Worm (Caenorhabditis elegans): ENCODE data around the gene C45G9.9.

Gene C45G9.9

DNA sequence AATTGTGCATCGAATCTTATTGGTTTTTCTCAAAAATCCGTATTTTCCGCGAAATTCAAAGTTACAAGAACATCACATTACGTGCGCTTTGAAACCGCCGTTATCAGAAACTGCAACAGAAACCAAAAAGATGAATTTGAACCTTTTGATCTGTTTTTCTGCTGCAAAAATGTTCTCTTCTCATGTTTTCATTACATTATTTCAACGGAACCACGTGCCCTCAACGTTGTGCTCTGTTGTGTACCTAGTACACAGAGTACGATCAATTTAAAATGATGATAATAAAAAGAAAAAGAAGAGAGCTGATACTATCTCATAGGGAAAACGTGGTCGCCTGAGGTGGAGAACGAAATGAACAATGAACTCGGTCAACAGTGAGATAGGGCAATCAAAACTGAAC, 22.5 kb upstream of the C45G9.9 start (continued):
- peak; percentile 60 for TF ChIP-seq nfya-1 (tag; optimal IDR thresholded peaks at IDR 0.05; ENCODE audit: insufficient read depth)

- TF ChIP-seq lin-39 (tag; optimal IDR thresholded peaks at IDR 0.05) (peak; percentile 9), hmg-11 (tag; optimal IDR thresholded peaks at IDR 0.05) (no peak), nhr-237 (tag; optimal IDR thresholded peaks at IDR 0.05) (no peak), pqm-1 (tag; optimal IDR thresholded peaks at IDR 0.05) (peak; percentile 61), elt-3 (tag; optimal IDR thresholded peaks at IDR 0.05) (no peak), elt-1 (tag; optimal IDR thresholded peaks at IDR 0.05) (peak; percentile 77), ztf-11 (tag; optimal IDR thresholded peaks at IDR 0.05) (no peak), pha-4 (tag; optimal IDR thresholded peaks at IDR 0.05) (peak; percentile 74), snpc-4 (tag; optimal IDR thresholded peaks at IDR 0.05) (peak; percentile 17), elt-2 (tag; optimal IDR thresholded peaks at IDR 0.05) (peak; percentile 79)
Measured at ce11 chrIII:5077150-5077814, 21.7 kb upstream of the C45G9.9 start, which contains the start of gene alh-1. Gene alh-1 (plus strand): TSS chrIII:5077764.

DNA sequence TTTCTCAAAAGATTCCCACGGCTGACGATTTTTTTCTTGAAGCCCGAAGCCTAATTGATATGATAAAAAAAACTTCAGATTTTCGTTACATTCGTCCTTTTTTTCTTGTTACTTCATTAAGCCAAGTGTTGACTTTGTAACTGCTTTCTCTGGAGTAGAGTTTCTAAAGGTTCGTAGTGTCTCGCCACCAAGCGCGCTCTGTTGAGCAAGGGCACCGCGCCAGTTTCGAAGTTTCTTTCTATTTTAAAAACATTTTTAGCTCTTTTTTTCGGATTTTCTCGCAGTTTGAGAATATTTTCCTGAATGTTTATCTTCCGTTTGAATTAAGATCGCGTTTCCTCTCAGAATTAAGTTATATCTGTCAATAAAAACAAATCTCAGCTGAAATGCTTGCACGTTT, 21.0 kb upstream of the C45G9.9 start:
- TF ChIP-seq nhr-11 (tag; optimal IDR thresholded peaks at IDR 0.05) = no peak
- no peak for TF ChIP-seq ZK546.5 (tag; optimal IDR thresholded peaks at IDR 0.05)
- TF ChIP-seq R02D3.7 (tag; optimal IDR thresholded peaks at IDR 0.05) = no peak
- TF ChIP-seq nfya-1 (tag; optimal IDR thresholded peaks at IDR 0.05; ENCODE audit: insufficient read depth) = no peak
- TF ChIP-seq sea-2 (GFP tag; optimal IDR thresholded peaks at IDR 0.05) = no peak
- no peak for TF ChIP-seq ztf-4 (tag; optimal IDR thresholded peaks at IDR 0.05)
- no peak for TF ChIP-seq hmg-11 (tag; optimal IDR thresholded peaks at IDR 0.05)
- TF ChIP-seq ceh-16 (tag; optimal IDR thresholded peaks at IDR 0.05) = no peak
- TF ChIP-seq skn-1 (tag; optimal IDR thresholded peaks at IDR 0.05) = no peak
- TF ChIP-seq eor-1 (tag; optimal IDR thresholded peaks at IDR 0.05) = no peak
- TF ChIP-seq tbx-2 (tag; optimal IDR thresholded peaks at IDR 0.05) = no peak
- TF ChIP-seq fkh-2 (tag; optimal IDR thresholded peaks at IDR 0.05) = no peak
- no peak for TF ChIP-seq ceh-28 (tag; optimal IDR thresholded peaks at IDR 0.05)
- no peak for TF ChIP-seq ztf-11 (tag; optimal IDR thresholded peaks at IDR 0.05)

DNA sequence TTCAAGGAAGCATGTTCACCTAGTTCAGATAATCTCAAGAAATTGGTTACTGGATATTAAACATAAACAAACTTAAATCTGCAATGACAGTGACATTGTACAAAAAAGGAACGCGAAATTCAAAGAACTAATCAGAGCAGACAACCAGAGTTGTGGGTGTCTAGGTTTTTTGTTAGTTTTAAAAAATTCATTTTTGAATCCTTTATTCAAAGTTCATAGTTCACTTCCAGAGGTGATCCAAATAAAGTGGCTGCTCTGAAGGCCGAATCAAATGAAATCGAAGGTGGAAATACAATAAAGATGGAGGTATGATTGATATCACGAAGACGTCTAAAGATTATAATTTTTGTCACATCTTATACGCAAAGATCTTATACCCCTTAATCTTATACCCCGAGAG, 18.8 kb upstream of the C45G9.9 start, which contains the start of gene ttbk-6:
Gene ttbk-6 (plus strand): TSS at position 301 of the 400 bp plus-strand sequence.
- TF ChIP-seq snpc-4 (tag; optimal IDR thresholded peaks at IDR 0.05) (no peak), unc-62 (GFP tag; optimal IDR thresholded peaks at IDR 0.05) (no peak), nhr-25 (tag; optimal IDR thresholded peaks at IDR 0.05) (no peak)

DNA sequence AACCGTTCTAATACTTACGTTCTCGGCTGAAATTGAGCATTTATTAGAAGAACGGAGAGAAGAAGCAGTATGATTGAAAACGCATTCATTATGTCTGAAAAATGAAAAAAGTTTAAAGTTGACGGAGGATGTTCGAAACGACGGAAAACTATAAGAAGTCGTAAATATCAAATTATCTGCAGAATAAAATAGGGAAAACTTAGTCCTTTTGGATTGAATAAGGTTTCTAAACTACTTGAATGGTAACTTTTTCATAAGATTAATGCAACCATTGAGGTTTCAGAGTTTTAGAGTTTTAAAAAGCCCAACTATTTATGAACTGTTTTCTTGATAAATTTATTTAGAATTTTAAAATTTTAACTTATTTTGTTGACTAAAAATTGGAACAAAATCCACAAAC, 15.9 kb upstream of the C45G9.9 start, which contains the start of gene C45G9.12:
Gene C45G9.12 (minus strand): TSS at position 101 of the 400 bp plus-strand sequence.
- TF ChIP-seq sea-2 (GFP tag; optimal IDR thresholded peaks at IDR 0.05) (no peak), egl-5 (tag; optimal IDR thresholded peaks at IDR 0.05) (no peak), ztf-4 (tag; optimal IDR thresholded peaks at IDR 0.05) (no peak), ceh-9 (tag; optimal IDR thresholded peaks at IDR 0.05) (no peak), aly-2 (tag; optimal IDR thresholded peaks at IDR 0.05) (no peak), R02D3.7 (tag; optimal IDR thresholded peaks at IDR 0.05) (no peak), ceh-28 (tag; optimal IDR thresholded peaks at IDR 0.05) (no peak)

DNA sequence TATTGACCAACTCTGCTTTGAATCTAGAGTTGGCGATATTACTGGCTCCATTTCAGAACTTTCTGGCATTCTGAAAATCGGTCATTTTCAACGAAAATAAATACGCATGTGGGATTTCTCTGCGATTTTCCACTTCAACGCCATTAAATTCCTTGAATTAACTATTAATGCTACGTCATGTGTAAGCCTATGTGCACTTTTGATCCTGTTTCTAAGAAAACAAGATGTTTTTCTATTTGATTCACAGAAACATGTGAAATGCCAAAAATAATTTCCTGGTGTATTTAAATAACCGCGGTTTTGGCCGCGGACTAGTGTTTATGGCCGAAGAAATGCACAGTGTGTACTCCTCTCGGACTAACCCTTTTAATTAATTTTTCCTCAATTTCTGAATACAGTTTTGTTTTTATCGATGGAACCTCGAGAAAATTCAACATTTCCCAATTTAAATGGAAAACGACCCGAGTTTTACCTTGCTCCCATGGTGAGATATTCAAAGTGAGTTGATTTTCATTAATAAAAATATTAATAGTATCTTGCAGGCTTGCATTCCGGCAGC, 13.1 kb upstream of the C45G9.9 start, which contains the start of the genes C45G9.11 and C45G9.2:
Gene C45G9.11 (minus strand): TSS at position 51 of the 559 bp plus-strand sequence.
Gene C45G9.2 (plus strand): TSS at position 392 of the 559 bp plus-strand sequence.
- no peak for TF ChIP-seq jun-1 (tag; optimal IDR thresholded peaks at IDR 0.05)
- peak; percentile 63 for TF ChIP-seq lin-15B (tag; optimal IDR thresholded peaks at IDR 0.05)
- peak; percentile 75 for TF ChIP-seq nfya-1 (tag; optimal IDR thresholded peaks at IDR 0.05; ENCODE audit: insufficient read depth)
- TF ChIP-seq snpc-4 (tag; optimal IDR thresholded peaks at IDR 0.05) = peak; percentile 58
- no peak for TF ChIP-seq nhr-77 (tag; optimal IDR thresholded peaks at IDR 0.05)
- no peak for TF ChIP-seq ama-1 (optimal IDR thresholded peaks at IDR 0.05)
- no peak for TF ChIP-seq mdl-1 (tag; optimal IDR thresholded peaks at IDR 0.05)
- TF ChIP-seq elt-1 (tag; optimal IDR thresholded peaks at IDR 0.05) = no peak
- no peak for TF ChIP-seq sea-2 (GFP tag; optimal IDR thresholded peaks at IDR 0.05)
- no peak for TF ChIP-seq hmg-11 (tag; optimal IDR thresholded peaks at IDR 0.05)
- TF ChIP-seq zag-1 (tag; optimal IDR thresholded peaks at IDR 0.05) = no peak
- TF ChIP-seq nhr-76 (tag; optimal IDR thresholded peaks at IDR 0.05) = peak; percentile 12
- TF ChIP-seq nhr-28 (tag; optimal IDR thresholded peaks at IDR 0.05) = no peak
- TF ChIP-seq lin-39 (tag; optimal IDR thresholded peaks at IDR 0.05) = peak; percentile 23
- no peak for TF ChIP-seq elt-2 (tag; optimal IDR thresholded peaks at IDR 0.05)
- no peak for TF ChIP-seq ceh-9 (tag; optimal IDR thresholded peaks at IDR 0.05)
- no peak for TF ChIP-seq fkh-2 (tag; optimal IDR thresholded peaks at IDR 0.05)
- no peak for TF ChIP-seq ztf-11 (tag; optimal IDR thresholded peaks at IDR 0.05)
- TF ChIP-seq nhr-25 (tag; optimal IDR thresholded peaks at IDR 0.05) = peak; percentile 47
- peak; percentile 51 for TF ChIP-seq skn-1 (tag; optimal IDR thresholded peaks at IDR 0.05)
- no peak for TF ChIP-seq ceh-82 (tag; optimal IDR thresholded peaks at IDR 0.05)
- TF ChIP-seq pqm-1 (tag; optimal IDR thresholded peaks at IDR 0.05) = peak; percentile 24
- TF ChIP-seq nhr-43 (tag; optimal IDR thresholded peaks at IDR 0.05; ENCODE audit: poor library complexity, severe bottlenecking) = peak; percentile 88
- TF ChIP-seq R02D3.7 (tag; optimal IDR thresholded peaks at IDR 0.05) = no peak
- peak; percentile 61 for TF ChIP-seq nhr-23 (tag; optimal IDR thresholded peaks at IDR 0.05)
- TF ChIP-seq elt-3 (tag; optimal IDR thresholded peaks at IDR 0.05) = no peak
- no peak for TF ChIP-seq eor-1 (tag; optimal IDR thresholded peaks at IDR 0.05)
- TF ChIP-seq tbx-2 (tag; optimal IDR thresholded peaks at IDR 0.05) = no peak
- TF ChIP-seq nhr-237 (tag; optimal IDR thresholded peaks at IDR 0.05) = no peak

Data from whole organism, L3 larva.